Worm (Caenorhabditis elegans) whole organism, midembryonic: ENCODE data around the gene alkb-1.

ENCODE experiments used
- T22C8.4 ChIP-seq: fragments of 200-800 bp; sonication (Bioruptor generic); IDR thresholded peaks from 2 replicates; pipeline ENCODE4 v1.3.6; 2022; ENCODE audit warnings: missing genetic modification characterization, missing compliant biosample characterization
- cog-1 ChIP-seq: sonication (generic microtip); optimal IDR thresholded peaks from 2 replicates; lab custom pipeline; 2016; ENCODE audit warnings: missing genetic modification characterization, missing compliant biosample characterization
- flt-1 ChIP-seq: fragments of 200-800 bp; sonication (Bioruptor generic); IDR thresholded peaks from 2 replicates; pipeline ENCODE4 v1.3.6; 2022; ENCODE audit warnings: missing genetic modification characterization, missing compliant biosample characterization
- klf-2 ChIP-seq: fragments of 200-800 bp; sonication (Bioruptor generic); conservative IDR thresholded peaks from 2 replicates; pipeline ENCODE4 v1.3.6; 2022; ENCODE audit warnings: missing genetic modification reagents, missing genetic modification characterization, missing compliant biosample characterization
- med-1 ChIP-seq: sonication (generic microtip); optimal IDR thresholded peaks from 2 replicates; lab custom pipeline; 2017; ENCODE audit warnings: missing genetic modification characterization, mild to moderate bottlenecking, missing compliant biosample characterization, antibody characterized with exemption, missing genetic modification reagents; ENCODE audit not compliant: insufficient read depth
- ref-1 ChIP-seq: fragments of 200-800 bp; sonication (Bioruptor generic); conservative IDR thresholded peaks from 2 replicates; pipeline ENCODE4 v1.3.6; 2022; ENCODE audit warnings: missing genetic modification reagents, missing genetic modification characterization, missing compliant biosample characterization
- tab-1 ChIP-seq: fragments of 200-800 bp; sonication (Bioruptor generic); IDR thresholded peaks from 2 replicates; pipeline ENCODE4 v1.3.6; 2022; ENCODE audit warnings: missing genetic modification characterization, missing compliant biosample characterization
- ztf-23 ChIP-seq: fragments of 200-800 bp; sonication (Bioruptor generic); IDR thresholded peaks from 2 replicates; pipeline ENCODE4 v1.3.6; 2022; ENCODE audit warnings: missing genetic modification reagents, missing genetic modification characterization, missing compliant biosample characterization
- ztf-29 ChIP-seq: fragments of 200-800 bp; sonication (Bioruptor generic); IDR thresholded peaks from 2 replicates; pipeline ENCODE4 v1.3.6; 2022; ENCODE audit warnings: missing genetic modification reagents, missing genetic modification characterization, missing compliant biosample characterization

DNA sequence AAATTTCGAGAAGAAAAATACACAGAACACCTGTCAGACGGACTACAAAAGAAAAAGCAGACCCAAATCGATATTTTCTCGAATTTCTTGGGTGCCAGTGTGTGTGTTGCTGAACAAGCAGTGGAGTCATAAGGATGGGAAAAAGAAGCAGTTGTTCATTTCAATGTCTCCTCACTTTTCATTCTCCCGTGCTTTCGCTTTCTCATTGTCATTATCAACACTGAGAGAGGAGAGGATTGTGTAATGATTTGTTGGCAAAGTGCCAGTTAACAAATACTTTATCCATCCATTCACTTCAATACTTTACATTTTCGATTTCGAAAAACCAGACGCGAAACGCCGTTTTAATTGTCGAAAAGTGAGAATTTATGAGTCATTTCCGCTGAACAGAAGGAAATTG lies 36.6 kb upstream of the alkb-1 start:
- no peak for TF ChIP-seq klf-2
- no peak for TF ChIP-seq med-1 (GFP tag; lab: Kevin White, UChicago)
- TF ChIP-seq cog-1 (tag; lab: Kevin White, UChicago), result no peak
- TF ChIP-seq ref-1 (GFP tag; lab: Robert Waterston, UW), result no peak
- no peak for TF ChIP-seq ztf-23 (GFP tag; lab: Robert Waterston, UW)
- TF ChIP-seq ztf-29 (GFP tag; lab: Robert Waterston, UW), result no peak
- TF ChIP-seq flt-1 (GFP tag; lab: Robert Waterston, UW), result no peak
- TF ChIP-seq tab-1, result no peak
- TF ChIP-seq T22C8.4 (GFP tag; lab: Robert Waterston, UW), result no peak
